Worm (Caenorhabditis elegans): ENCODE data around the gene H01G02.4.

DNA sequence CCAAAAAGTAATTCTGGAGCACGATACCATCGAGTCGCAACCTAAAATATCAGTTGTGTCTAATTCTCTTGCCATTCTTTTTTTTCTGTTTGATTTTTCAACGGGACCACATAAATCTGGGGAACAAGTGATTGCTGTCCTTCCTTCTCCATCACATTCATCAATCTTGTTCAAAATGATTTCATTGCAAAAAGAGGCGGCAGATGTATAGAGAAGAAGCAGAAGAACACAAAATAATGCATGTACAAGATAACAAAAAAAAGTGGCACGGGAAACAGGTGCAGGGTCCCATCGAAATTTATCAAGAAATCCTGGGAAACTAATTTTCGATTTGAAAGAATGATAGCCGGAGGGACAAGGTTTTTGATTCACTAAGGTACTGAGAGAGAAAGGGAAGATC lies 3.7 kb downstream of the H01G02.4 start:
- TF ChIP-seq zag-1 (tag; optimal IDR thresholded peaks at IDR 0.05) (no peak), elt-2 (tag; optimal IDR thresholded peaks at IDR 0.05) (no peak)
